Fruit fly (Drosophila melanogaster): Measurements from ENCODE around the gene bou.

bou gene

DNA sequence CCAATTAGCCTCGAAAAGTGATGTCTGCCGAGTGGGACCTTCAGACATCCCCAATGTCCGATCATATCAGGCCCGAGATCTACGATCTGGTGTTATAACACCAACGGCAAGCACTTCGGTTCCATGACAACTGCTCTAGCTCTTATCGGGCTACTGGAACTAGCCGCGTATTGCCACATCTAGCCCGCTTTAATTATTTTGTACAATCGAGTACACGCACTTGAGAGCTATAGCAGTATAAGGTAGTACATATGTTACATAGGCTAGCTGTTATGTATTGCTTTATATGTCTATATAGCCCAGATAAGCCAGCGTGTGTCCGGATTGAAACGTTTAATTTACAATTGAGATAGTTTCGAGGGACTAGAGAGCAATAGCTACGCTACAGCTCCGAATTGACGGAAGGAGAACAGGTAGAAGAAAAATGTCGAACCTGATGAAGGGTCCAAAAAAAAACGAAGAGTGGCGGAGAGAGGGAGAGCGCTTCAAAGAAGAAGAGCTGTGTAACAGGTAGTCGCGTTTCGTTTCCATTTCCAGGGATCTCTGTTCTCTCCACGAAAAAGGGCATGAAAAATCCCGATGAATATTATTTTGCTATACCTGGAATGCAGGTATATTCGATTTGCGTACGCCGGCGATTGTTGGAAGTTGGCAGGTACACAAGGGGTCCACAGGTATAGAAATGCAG, 10.8 kb downstream of the bou start (continued):
- TF ChIP-seq Deaf1 (tag; optimal IDR thresholded peaks at IDR 0.05) (peak; percentile 70), Pdp1 (GFP tag; optimal IDR thresholded peaks at IDR 0.05) (peak in 1 of 2 experiments; percentile 97), CG15601 (tag; optimal IDR thresholded peaks at IDR 0.05) (no peak), Blimp-1 (GFP tag; optimal IDR thresholded peaks at IDR 0.05) (no peak), Ptx1 (GFP tag; IDR thresholded peaks at IDR 0.05) (no peak), dm (GFP tag; optimal IDR thresholded peaks at IDR 0.05) (no peak), D (optimal IDR thresholded peaks at IDR 0.05) (no peak), D (GFP tag; optimal IDR thresholded peaks at IDR 0.05) (no peak), CG9817 (tag; optimal IDR thresholded peaks at IDR 0.05) (no peak), Med (GFP tag) (peak; percentile 51), Sry-β (GFP tag; optimal IDR thresholded peaks at IDR 0.05) (no peak), CG9797 (GFP tag; optimal IDR thresholded peaks at IDR 0.05) (no peak), CG6813 (GFP tag; optimal IDR thresholded peaks at IDR 0.05) (no peak), ftz-f1 (GFP tag; optimal IDR thresholded peaks at IDR 0.05) (peak; percentile 48), ash1 (GFP tag; optimal IDR thresholded peaks at IDR 0.05) (peak; percentile 51), CG10274 (GFP tag; optimal IDR thresholded peaks at IDR 0.05) (no peak), CG34376 (GFP tag; optimal IDR thresholded peaks at IDR 0.05) (peak; percentile 92), CG9932 (GFP tag; IDR thresholded peaks at IDR 0.05) (no peak), Dref (GFP tag; IDR thresholded peaks at IDR 0.05) (no peak), CG7987 (GFP tag; optimal IDR thresholded peaks at IDR 0.05) (no peak), CG13624 (GFP tag; optimal IDR thresholded peaks at IDR 0.05) (no peak), ro (GFP tag; IDR thresholded peaks at IDR 0.05) (no peak), pfk (GFP tag; optimal IDR thresholded peaks at IDR 0.05) (peak; percentile 75), Trl (optimal IDR thresholded peaks at IDR 0.05) (peak; percentile 53 to 59), Trl (GFP tag; optimal IDR thresholded peaks at IDR 0.05) (no peak), Neu2 (GFP tag; optimal IDR thresholded peaks at IDR 0.05; ENCODE audit: borderline replicate concordance) (no peak), Dbx (GFP tag; IDR thresholded peaks at IDR 0.05) (no peak), vnd (GFP tag; IDR thresholded peaks at IDR 0.05; ENCODE audit: partially characterized antibody) (peak; percentile 40; the same call in 2 of the 3 replicates), CG6175 (GFP tag; IDR thresholded peaks at IDR 0.05) (no peak), Hey (tag; optimal IDR thresholded peaks at IDR 0.05) (peak; percentile 37), sens (GFP tag) (no peak), H15 (GFP tag; IDR thresholded peaks at IDR 0.05) (no peak), kah (GFP tag; optimal IDR thresholded peaks at IDR 0.05) (peak; percentile 66), NFAT (GFP tag; IDR thresholded peaks at IDR 0.05) (no peak), crc (GFP tag; optimal IDR thresholded peaks at IDR 0.05) (no peak), D19A (tag; optimal IDR thresholded peaks at IDR 0.05) (peak; percentile 8), lab (GFP tag; optimal IDR thresholded peaks at IDR 0.05) (no peak), mam (GFP tag; optimal IDR thresholded peaks at IDR 0.05) (no peak), CG18599 (GFP tag; optimal IDR thresholded peaks at IDR 0.05) (no peak), grn (GFP tag; optimal IDR thresholded peaks at IDR 0.05) (peak; percentile 99), sc (optimal IDR thresholded peaks at IDR 0.05) (no peak), sc (GFP tag; optimal IDR thresholded peaks at IDR 0.05) (no peak), mirr (GFP tag; optimal IDR thresholded peaks at IDR 0.05) (peak; percentile 96), grau (tag; optimal IDR thresholded peaks at IDR 0.05) (no peak), tin (GFP tag; optimal IDR thresholded peaks at IDR 0.05) (no peak), lola (GFP tag; optimal IDR thresholded peaks at IDR 0.05) (no peak), hb (GFP tag; IDR thresholded peaks at IDR 0.05; ENCODE audit: partially characterized antibody) (no peak), Elba2 (GFP tag; optimal IDR thresholded peaks at IDR 0.05) (no peak), cwo (GFP tag; optimal IDR thresholded peaks at IDR 0.05) (peak; percentile 15), NC2β (GFP tag; optimal IDR thresholded peaks at IDR 0.05) (no peak)
